Fruit fly (Drosophila melanogaster) whole organism, prepupa: Measurements from ENCODE around the gene CG10725.

ENCODE experiments used
- Blimp-1 ChIP-seq: fragments of 200-800 bp; sonication (Bioruptor generic); optimal IDR thresholded peaks from 3 replicates; lab custom pipeline; 2017; ENCODE audit warnings: missing biosample characterization, missing genetic modification characterization, mild to moderate bottlenecking, moderate library complexity, missing genetic modification reagents
- CG10669 ChIP-seq: fragments of 200-800 bp; sonication (Bioruptor generic); optimal IDR thresholded peaks from 3 replicates; lab custom pipeline; 2018; ENCODE audit warnings: missing biosample characterization, mild to moderate bottlenecking, missing genetic modification characterization, moderate library complexity
- CG11294 ChIP-seq: fragments of 200-800 bp; sonication (Bioruptor generic); IDR thresholded peaks from 2 replicates; pipeline ENCODE4 v1.3.6; 2022; ENCODE audit warnings: missing biosample characterization, missing genetic modification characterization
- CG11902 ChIP-seq: fragments of 200-800 bp; sonication (Bioruptor generic); optimal IDR thresholded peaks from 3 replicates; lab custom pipeline; 2016; ENCODE audit warnings: missing biosample characterization, missing genetic modification characterization
- CG1621 ChIP-seq: fragments of 200-800 bp; sonication (Bioruptor generic); optimal IDR thresholded peaks from 3 replicates; lab custom pipeline; 2018; ENCODE audit warnings: missing biosample characterization, mild to moderate bottlenecking, missing genetic modification characterization
- CG16779 ChIP-seq: fragments of 200-800 bp; sonication (Bioruptor generic); optimal IDR thresholded peaks from 3 replicates; lab custom pipeline; 2017; ENCODE audit warnings: missing biosample characterization, mild to moderate bottlenecking, missing genetic modification characterization
- CG3032 ChIP-seq: fragments of 200-800 bp; optimal IDR thresholded peaks from 2 replicates; lab custom pipeline; 2019; ENCODE audit warnings: missing biosample characterization, mild to moderate bottlenecking, missing genetic modification characterization, moderate library complexity
- CG31627 ChIP-seq: fragments of 200-800 bp; sonication (Bioruptor generic); optimal IDR thresholded peaks from 3 replicates; lab custom pipeline; 2016; ENCODE audit warnings: missing biosample characterization, missing genetic modification characterization
- CG32006 ChIP-seq: fragments of 200-800 bp; sonication (Bioruptor generic); optimal IDR thresholded peaks from 3 replicates; lab custom pipeline; 2017; ENCODE audit warnings: missing biosample characterization, mild to moderate bottlenecking, missing genetic modification characterization
- CG34406 ChIP-seq: fragments of 200-800 bp; sonication (Bioruptor generic); optimal IDR thresholded peaks from 3 replicates; lab custom pipeline; 2016; ENCODE audit warnings: missing biosample characterization, missing genetic modification characterization
- CG4318 ChIP-seq: fragments of 200-800 bp; sonication (Bioruptor generic); optimal IDR thresholded peaks from 3 replicates; lab custom pipeline; 2017; ENCODE audit warnings: missing biosample characterization, mild to moderate bottlenecking, missing genetic modification characterization
- CG6163 ChIP-seq: fragments of 200-800 bp; sonication (Bioruptor generic); IDR thresholded peaks from 3 replicates; pipeline ENCODE4 v1.3.6; 2022; ENCODE audit warnings: missing biosample characterization, missing genetic modification characterization
- CG6276 ChIP-seq: fragments of 200-800 bp; sonication (Bioruptor generic); optimal IDR thresholded peaks from 2 replicates; lab custom pipeline; 2017; ENCODE audit warnings: missing biosample characterization, mild to moderate bottlenecking, missing genetic modification characterization
- CG6792 ChIP-seq: fragments of 200-800 bp; sonication (Bioruptor generic); optimal IDR thresholded peaks from 3 replicates; lab custom pipeline; 2016; ENCODE audit warnings: missing biosample characterization, missing genetic modification characterization
- CG6854 ChIP-seq: fragments of 200-800 bp; sonication (Bioruptor generic); optimal IDR thresholded peaks from 2 replicates; lab custom pipeline; 2017; ENCODE audit warnings: missing biosample characterization, mild to moderate bottlenecking, missing genetic modification characterization
- CG7368 ChIP-seq: fragments of 200-800 bp; sonication (Bioruptor generic); optimal IDR thresholded peaks from 3 replicates; lab custom pipeline; 2016; ENCODE audit warnings: missing biosample characterization, missing genetic modification characterization
- CG8119 ChIP-seq: fragments of 200-800 bp; sonication (Bioruptor generic); IDR thresholded peaks from 3 replicates; pipeline ENCODE4 v1.3.6; 2022; ENCODE audit warnings: missing biosample characterization, missing genetic modification characterization
- CG8632 ChIP-seq: fragments of 200-800 bp; sonication (Bioruptor generic); optimal IDR thresholded peaks from 3 replicates; lab custom pipeline; 2016; ENCODE audit warnings: missing biosample characterization, missing genetic modification characterization
- CG9139 ChIP-seq: fragments of 200-800 bp; sonication (Bioruptor generic); optimal IDR thresholded peaks from 3 replicates; lab custom pipeline; 2017; ENCODE audit warnings: missing biosample characterization, mild to moderate bottlenecking, missing genetic modification characterization
- Eip75B ChIP-seq: fragments of 200-800 bp; sonication (Bioruptor generic); optimal IDR thresholded peaks from 3 replicates; lab custom pipeline; 2016; ENCODE audit warnings: missing biosample characterization, missing genetic modification characterization
- Eip93F ChIP-seq: fragments of 200-800 bp; sonication (Bioruptor generic); optimal IDR thresholded peaks from 2 replicates; lab custom pipeline; 2016; ENCODE audit warnings: missing biosample characterization, mild to moderate bottlenecking, missing genetic modification characterization
- Ets21C ChIP-seq: fragments of 200-800 bp; sonication (Bioruptor generic); optimal IDR thresholded peaks from 3 replicates; lab custom pipeline; 2016; ENCODE audit warnings: missing biosample characterization, missing genetic modification characterization
- Ets96B ChIP-seq: fragments of 200-800 bp; optimal IDR thresholded peaks from 2 replicates; lab custom pipeline; 2019; ENCODE audit warnings: missing biosample characterization, mild to moderate bottlenecking, missing genetic modification characterization, moderate library complexity
- Gug ChIP-seq: fragments of 200-800 bp; sonication (Bioruptor generic); IDR thresholded peaks from 2 replicates; pipeline ENCODE4 v1.3.6; 2022; ENCODE audit warnings: missing biosample characterization, missing genetic modification characterization
- Hr38 ChIP-seq: sonication (Bioruptor generic); optimal IDR thresholded peaks from 2 replicates; lab custom pipeline; 2016; ENCODE audit warnings: missing biosample characterization, missing genetic modification characterization
- Hr39 ChIP-seq: fragments of 200-800 bp; sonication (Bioruptor generic); optimal IDR thresholded peaks from 2 replicates; lab custom pipeline; 2016; ENCODE audit warnings: missing biosample characterization, missing genetic modification characterization
- Lpt ChIP-seq: fragments of 200-800 bp; sonication (Bioruptor generic); optimal IDR thresholded peaks from 3 replicates; lab custom pipeline; 2016; ENCODE audit warnings: missing biosample characterization, missing genetic modification characterization
- Met ChIP-seq: fragments of 200-800 bp; sonication (Bioruptor generic); optimal IDR thresholded peaks from 3 replicates; lab custom pipeline; 2016; ENCODE audit warnings: missing biosample characterization, missing genetic modification characterization
- OdsH ChIP-seq: fragments of 200-800 bp; sonication (Bioruptor generic); optimal IDR thresholded peaks from 3 replicates; lab custom pipeline; 2016; ENCODE audit warnings: missing biosample characterization, missing genetic modification characterization
- Smox ChIP-seq: fragments of 200-800 bp; sonication (Bioruptor generic); optimal IDR thresholded peaks from 3 replicates; lab custom pipeline; 2016; ENCODE audit warnings: missing biosample characterization, missing genetic modification characterization
- Sox102F ChIP-seq: fragments of 200-800 bp; sonication (Bioruptor generic); optimal IDR thresholded peaks from 2 replicates; lab custom pipeline; 2016; ENCODE audit warnings: missing biosample characterization, mild to moderate bottlenecking, missing genetic modification characterization
- Sox14 ChIP-seq: fragments of 200-800 bp; sonication (Bioruptor generic); optimal IDR thresholded peaks from 3 replicates; lab custom pipeline; 2016; ENCODE audit warnings: missing biosample characterization, missing genetic modification characterization
- Sox15 ChIP-seq: fragments of 200-800 bp; sonication (Bioruptor generic); optimal IDR thresholded peaks from 3 replicates; lab custom pipeline; 2016; ENCODE audit warnings: missing biosample characterization, missing genetic modification characterization
- achi ChIP-seq: fragments of 200-800 bp; sonication (Bioruptor generic); optimal IDR thresholded peaks from 3 replicates; lab custom pipeline; 2016; ENCODE audit warnings: missing biosample characterization, missing genetic modification characterization
- acj6 ChIP-seq: fragments of 200-800 bp; sonication (Bioruptor generic); optimal IDR thresholded peaks from 3 replicates; lab custom pipeline; 2016; ENCODE audit warnings: missing biosample characterization, missing genetic modification characterization
- dac ChIP-seq: fragments of 200-800 bp; sonication (Bioruptor generic); optimal IDR thresholded peaks from 2 replicates; lab custom pipeline; 2017; ENCODE audit warnings: missing biosample characterization, mild to moderate bottlenecking, missing genetic modification characterization
- dsx ChIP-seq: fragments of 200-800 bp; optimal IDR thresholded peaks from 3 replicates; lab custom pipeline; 2019; ENCODE audit warnings: missing biosample characterization, mild to moderate bottlenecking, missing genetic modification characterization, moderate library complexity; ENCODE audit not compliant: poor library complexity, severe bottlenecking
- eg ChIP-seq: fragments of 200-800 bp; sonication (Bioruptor generic); IDR thresholded peaks from 3 replicates; pipeline ENCODE4 v1.3.6; 2022; ENCODE audit warnings: missing biosample characterization, missing genetic modification characterization
- fd59A ChIP-seq: fragments of 200-800 bp; sonication (Bioruptor generic); optimal IDR thresholded peaks from 2 replicates; lab custom pipeline; 2017; ENCODE audit warnings: missing biosample characterization, mild to moderate bottlenecking, missing genetic modification characterization, missing genetic modification reagents
- fd85E ChIP-seq: fragments of 200-800 bp; sonication (Bioruptor generic); optimal IDR thresholded peaks from 3 replicates; lab custom pipeline; 2016; ENCODE audit warnings: missing biosample characterization, missing genetic modification characterization
- fkh ChIP-seq: fragments of 200-800 bp; sonication (Bioruptor generic); optimal IDR thresholded peaks from 3 replicates; lab custom pipeline; 2017; ENCODE audit warnings: missing biosample characterization, mild to moderate bottlenecking, missing genetic modification characterization, moderate library complexity
- lz ChIP-seq: fragments of 200-800 bp; sonication (Bioruptor generic); optimal IDR thresholded peaks from 3 replicates; lab custom pipeline; 2016; ENCODE audit warnings: missing biosample characterization, missing genetic modification characterization
- net ChIP-seq: fragments of 200-800 bp; sonication (Bioruptor generic); optimal IDR thresholded peaks from 3 replicates; lab custom pipeline; 2016; ENCODE audit warnings: missing biosample characterization, missing genetic modification characterization
- salr ChIP-seq, 2 experiments: fragments of 200-800 bp; sonication (Bioruptor generic); optimal IDR thresholded peaks; 3 replicates each; lab custom pipeline; 2016 to 2018; ENCODE audit warnings: missing biosample characterization in 2 of 2, missing genetic modification characterization in 2 of 2, mild to moderate bottlenecking in 1 of 2
- spab ChIP-seq: fragments of 200-800 bp; sonication (Bioruptor generic); optimal IDR thresholded peaks from 2 replicates; lab custom pipeline; 2017; ENCODE audit warnings: missing biosample characterization, mild to moderate bottlenecking, missing genetic modification characterization, missing genetic modification reagents
- svp ChIP-seq: fragments of 200-800 bp; sonication (Bioruptor generic); peaks from one replicate; lab custom pipeline; 2016; ENCODE audit warnings: missing biosample characterization, missing genetic modification characterization
- vri ChIP-seq: fragments of 200-800 bp; sonication (Bioruptor generic); optimal IDR thresholded peaks from 3 replicates; lab custom pipeline; 2016; ENCODE audit warnings: missing biosample characterization, mild to moderate bottlenecking, missing genetic modification characterization

Gene CG10725

dm6 chr3L:13437654-13438053 lies at the start of gene CG10725:
TSS of gene CG10725 (plus strand) at chr3L:13437954.
- TF ChIP-seq dsx (GFP tag; lab: Kevin White, UChicago): no peak
- TF ChIP-seq Ets21C (GFP tag; lab: Kevin White, UChicago): no peak
- TF ChIP-seq CG1621: no peak
- no peak for TF ChIP-seq CG8632 (GFP tag; lab: Kevin White, UChicago)
- TF ChIP-seq CG34406 (GFP tag; lab: Kevin White, UChicago): no peak
- no peak for TF ChIP-seq Hr39 (GFP tag; lab: Kevin White, UChicago)
- no peak for TF ChIP-seq CG8119 (GFP tag; lab: Robert Waterston, UW)
- no peak for TF ChIP-seq lz (GFP tag; lab: Kevin White, UChicago)
- TF ChIP-seq CG10669 (GFP tag; lab: Kevin White, UChicago): no peak
- TF ChIP-seq achi: no peak
- TF ChIP-seq Met (GFP tag; lab: Kevin White, UChicago): no peak
- no peak for TF ChIP-seq acj6 (GFP tag; lab: Kevin White, UChicago)
- TF ChIP-seq CG9139 (GFP tag; lab: Kevin White, UChicago): no peak
- TF ChIP-seq CG3032 (tag; lab: Kevin White, UChicago): no peak
- TF ChIP-seq CG4318 (GFP tag; lab: Kevin White, UChicago): no peak
- TF ChIP-seq Hr38 (GFP tag; lab: Kevin White, UChicago): no peak
- TF ChIP-seq fd85E (GFP tag; lab: Kevin White, UChicago): no peak
- TF ChIP-seq Sox102F (GFP tag; lab: Kevin White, UChicago): no peak
- TF ChIP-seq dac (GFP tag; lab: Kevin White, UChicago): no peak
- no peak for TF ChIP-seq CG11902 (GFP tag; lab: Kevin White, UChicago)

dm6 chr3L:13389834-13390233 lies 47.9 kb upstream of the CG10725 start, which contains the start of gene Poc1:
TSS of gene Poc1 (minus strand) at chr3L:13390006.
- TF ChIP-seq fd59A (GFP tag; lab: Kevin White, UChicago): no peak
- TF ChIP-seq svp (GFP tag; lab: Kevin White, UChicago): peak; percentile 22

dm6 chr3L:13393538-13393937 lies 44.2 kb upstream of the CG10725 start:
- TF ChIP-seq CG16779: no peak
- TF ChIP-seq dac (GFP tag; lab: Kevin White, UChicago): no peak
- no peak for TF ChIP-seq fd59A (GFP tag; lab: Kevin White, UChicago)
- TF ChIP-seq net (GFP tag; lab: Kevin White, UChicago): no peak
- no peak for TF ChIP-seq Eip93F (GFP tag; lab: Kevin White, UChicago)
- TF ChIP-seq CG6163 (GFP tag; lab: Robert Waterston, UW): no peak; the same call in 2 of the 3 replicates
- no peak for TF ChIP-seq CG1621
- TF ChIP-seq CG31627 (GFP tag; lab: Kevin White, UChicago): peak; percentile 21
- no peak for TF ChIP-seq Ets21C (GFP tag; lab: Kevin White, UChicago)
- peak; percentile 46 for TF ChIP-seq CG6792 (GFP tag; lab: Kevin White, UChicago)
- TF ChIP-seq OdsH (GFP tag; lab: Kevin White, UChicago): no peak
- TF ChIP-seq Hr39 (GFP tag; lab: Kevin White, UChicago): no peak
- TF ChIP-seq fkh (GFP tag; lab: Kevin White, UChicago): no peak
- TF ChIP-seq CG10669 (GFP tag; lab: Kevin White, UChicago): no peak
- no peak for TF ChIP-seq salr (GFP tag; optimal IDR thresholded peaks at IDR 0.05; lab: Kevin White, UChicago)
- TF ChIP-seq vri (GFP tag; lab: Kevin White, UChicago): no peak
- TF ChIP-seq Sox14 (GFP tag; lab: Kevin White, UChicago): no peak
- TF ChIP-seq CG32006 (GFP tag; lab: Kevin White, UChicago): no peak
- peak; percentile 59 for TF ChIP-seq CG34406 (GFP tag; lab: Kevin White, UChicago)
- no peak for TF ChIP-seq CG3032 (tag; lab: Kevin White, UChicago)
- TF ChIP-seq Gug: no peak
- peak; percentile 19 for TF ChIP-seq CG6854 (GFP tag; lab: Kevin White, UChicago)
- no peak for TF ChIP-seq CG9139 (GFP tag; lab: Kevin White, UChicago)
- peak; percentile 51 for TF ChIP-seq CG8632 (GFP tag; lab: Kevin White, UChicago)
- peak; percentile 9 for TF ChIP-seq spab (GFP tag; lab: Kevin White, UChicago)
- no peak for TF ChIP-seq Sox15 (GFP tag; lab: Kevin White, UChicago)
- TF ChIP-seq Eip75B (GFP tag; lab: Kevin White, UChicago): no peak
- TF ChIP-seq eg (GFP tag; lab: Robert Waterston, UW): no peak
- TF ChIP-seq Lpt (GFP tag; lab: Kevin White, UChicago): no peak
- no peak for TF ChIP-seq CG6276 (GFP tag; lab: Kevin White, UChicago)
- TF ChIP-seq Blimp-1 (GFP tag; lab: Kevin White, UChicago): peak; percentile 11
- peak; percentile 19 for TF ChIP-seq Smox (GFP tag; lab: Kevin White, UChicago)
- no peak for TF ChIP-seq CG11294
- TF ChIP-seq Ets96B (tag; lab: Kevin White, UChicago): no peak
- no peak for TF ChIP-seq CG7368 (GFP tag; lab: Kevin White, UChicago)
- no peak for TF ChIP-seq dsx (GFP tag; lab: Kevin White, UChicago)
